Worm (Caenorhabditis elegans) whole organism, mixed stage, embryonic: ENCODE measurements around the gene nhr-114.

ENCODE experiments used
- nhr-76 ChIP-seq: sonication (generic microtip); optimal IDR thresholded peaks from 2 replicates; lab custom pipeline; 2017; ENCODE audit warnings: missing biosample characterization, missing genetic modification characterization
- unc-120 ChIP-seq: sonication (generic microtip); optimal IDR thresholded peaks from 2 replicates; lab custom pipeline; 2017; ENCODE audit warnings: missing genetic modification characterization, missing compliant biosample characterization; ENCODE audit not compliant: poor library complexity, severe bottlenecking
- zip-8 ChIP-seq: fragments of 150-350 bp; optimal IDR thresholded peaks from 2 replicates; lab custom pipeline; 2014; ENCODE audit warnings: missing biosample characterization, missing genetic modification characterization

- TF ChIP-seq zip-8 (tag; lab: Kevin White, UChicago): no peak
- TF ChIP-seq nhr-76 (tag; lab: Kevin White, UChicago): no peak
- TF ChIP-seq unc-120 (tag; lab: Kevin White, UChicago): no peak
Observed at ce11 chrV:4143034-4143433, 44.0 kb upstream of the nhr-114 start.
